Worm (Caenorhabditis elegans) whole organism, L1 larva: Measurements from ENCODE around the gene lron-4.

ENCODE experiments used
- C04F5.9 ChIP-seq: sonication (generic microtip); optimal IDR thresholded peaks from 2 replicates; lab custom pipeline; 2016; ENCODE audit warnings: missing genetic modification characterization, missing compliant biosample characterization
- C16A3.4 ChIP-seq: fragments of 150-350 bp; optimal IDR thresholded peaks from 2 replicates; lab custom pipeline; 2014; ENCODE audit warnings: missing biosample characterization, missing genetic modification characterization
- C34B4.2 ChIP-seq: sonication (generic microtip); optimal IDR thresholded peaks from 2 replicates; lab custom pipeline; 2017; ENCODE audit warnings: mild to moderate bottlenecking, missing genetic modification characterization, missing compliant biosample characterization
- F16B12.6 ChIP-seq: fragments of 150-350 bp; optimal IDR thresholded peaks from 2 replicates; lab custom pipeline; 2014; ENCODE audit warnings: missing biosample characterization, missing genetic modification characterization
- Y116A8C.19 ChIP-seq: sonication (generic microtip); optimal IDR thresholded peaks from 2 replicates; lab custom pipeline; 2016; ENCODE audit warnings: missing compliant biosample characterization, missing genetic modification characterization, borderline replicate concordance
- alr-1 ChIP-seq: fragments of 200-800 bp; sonication (Bioruptor generic); optimal IDR thresholded peaks from 2 replicates; lab custom pipeline; 2018; ENCODE audit warnings: borderline replicate concordance, mild to moderate bottlenecking, missing genetic modification characterization, missing compliant biosample characterization
- blmp-1 ChIP-seq: fragments of 150-350 bp; optimal IDR thresholded peaks from 2 replicates; lab custom pipeline; 2014; ENCODE audit warnings: missing biosample characterization, missing genetic modification characterization
- ceh-63 ChIP-seq: fragments of 200-800 bp; sonication (Bioruptor generic); optimal IDR thresholded peaks from 2 replicates; lab custom pipeline; 2018; ENCODE audit warnings: mild to moderate bottlenecking, missing genetic modification characterization, missing compliant biosample characterization
- ceh-8 ChIP-seq: fragments of 200-800 bp; sonication (Bioruptor generic); optimal IDR thresholded peaks from 2 replicates; lab custom pipeline; 2018; ENCODE audit warnings: mild to moderate bottlenecking, missing genetic modification characterization, moderate library complexity, missing compliant biosample characterization
- ceh-82 ChIP-seq, 3 experiments: fragments of 150-350 bp in 1 of 3; sonication (generic microtip) in 2 of 3; optimal IDR thresholded peaks; 2 replicates each; lab custom pipeline; 2014 to 2017; ENCODE audit warnings: missing biosample characterization in 3 of 3, missing genetic modification characterization in 3 of 3
- ceh-88 ChIP-seq: fragments of 200-800 bp; sonication (Bioruptor generic); IDR thresholded peaks from 2 replicates; pipeline ENCODE4 v1.3.6; 2022; ENCODE audit warnings: missing genetic modification characterization, missing compliant biosample characterization
- ceh-90 ChIP-seq: sonication (generic microtip); optimal IDR thresholded peaks from 2 replicates; lab custom pipeline; 2016; ENCODE audit warnings: missing genetic modification characterization, missing compliant biosample characterization
- dpl-1 ChIP-seq, 3 experiments: fragments of 150-350 bp in 2 of 3; sonication (generic microtip) in 1 of 3; optimal IDR thresholded peaks; 2 replicates each; lab custom pipeline; 2014 to 2017; ENCODE audit warnings: missing biosample characterization in 3 of 3, missing genetic modification characterization in 3 of 3, missing genetic modification reagents in 3 of 3
- efl-1 ChIP-seq, 4 experiments: fragments of 150-350 bp; optimal IDR thresholded peaks in 3 of 4; peaks in 1 of 4; 1 replicate in 1 of 4; 2 replicates in 3 of 4; lab custom pipeline; 2014; ENCODE audit warnings: missing biosample characterization in 2 of 4, missing genetic modification characterization in 2 of 4, missing genetic modification reagents in 2 of 4
- elt-2 ChIP-seq: sonication (generic microtip); optimal IDR thresholded peaks from 2 replicates; lab custom pipeline; 2016; ENCODE audit warnings: missing genetic modification characterization, mild to moderate bottlenecking, inconsistent platforms, missing compliant biosample characterization, missing genetic modification reagents
- ets-5 ChIP-seq: fragments of 200-800 bp; sonication (Bioruptor generic); IDR thresholded peaks from 2 replicates; pipeline ENCODE4 v1.3.6; 2022; ENCODE audit warnings: missing genetic modification characterization, missing compliant biosample characterization
- fkh-10 ChIP-seq: sonication (generic microtip); optimal IDR thresholded peaks from 2 replicates; lab custom pipeline; 2017; ENCODE audit warnings: missing biosample characterization, missing genetic modification reagents, missing genetic modification characterization
- fkh-4 ChIP-seq: sonication (generic microtip); optimal IDR thresholded peaks from 2 replicates; lab custom pipeline; 2016; ENCODE audit warnings: missing compliant biosample characterization, missing genetic modification characterization, borderline replicate concordance
- fkh-8 ChIP-seq: sonication (generic microtip); optimal IDR thresholded peaks from 2 replicates; lab custom pipeline; 2016; ENCODE audit warnings: mild to moderate bottlenecking, missing genetic modification characterization, missing compliant biosample characterization
- hlh-4 ChIP-seq: sonication (generic microtip); optimal IDR thresholded peaks from 2 replicates; lab custom pipeline; 2016; ENCODE audit warnings: mild to moderate bottlenecking, missing genetic modification characterization, missing compliant biosample characterization
- hpl-2 ChIP-seq: fragments of 150-350 bp; optimal IDR thresholded peaks from 2 replicates; lab custom pipeline; 2014; ENCODE audit warnings: missing biosample characterization, missing genetic modification reagents, missing genetic modification characterization
- irx-1 ChIP-seq: sonication (generic microtip); optimal IDR thresholded peaks from 2 replicates; lab custom pipeline; 2016; ENCODE audit warnings: missing genetic modification characterization, missing compliant biosample characterization
- isw-1 ChIP-seq: fragments of 200-800 bp; sonication (Bioruptor generic); IDR thresholded peaks from 2 replicates; pipeline ENCODE4 v1.3.6; 2022; ENCODE audit warnings: missing genetic modification characterization, missing compliant biosample characterization
- jun-1 ChIP-seq: fragments of 150-350 bp; optimal IDR thresholded peaks from 2 replicates; lab custom pipeline; 2014; ENCODE audit warnings: missing biosample characterization, missing genetic modification reagents, missing genetic modification characterization
- lin-14 ChIP-seq: fragments of 200-800 bp; sonication (Bioruptor generic); optimal IDR thresholded peaks from 2 replicates; lab custom pipeline; 2018; ENCODE audit warnings: mild to moderate bottlenecking, missing genetic modification characterization, moderate library complexity, missing compliant biosample characterization
- lin-15B ChIP-seq: fragments of 150-350 bp; sonication (generic microtip); optimal IDR thresholded peaks from 3 replicates; lab custom pipeline; 2014; ENCODE audit warnings: missing biosample characterization, missing genetic modification characterization
- lin-35 ChIP-seq, 2 experiments: fragments of 150-350 bp; optimal IDR thresholded peaks; 2 replicates each; lab custom pipeline; 2014; ENCODE audit warnings: missing biosample characterization in 2 of 2, missing genetic modification characterization in 2 of 2, missing genetic modification reagents in 2 of 2
- lsy-2 ChIP-seq, 2 experiments: fragments of 150-350 bp; optimal IDR thresholded peaks; 2 replicates each; lab custom pipeline; 2014; ENCODE audit warnings: missing biosample characterization in 2 of 2, missing genetic modification characterization in 2 of 2
- mab-9 ChIP-seq: fragments of 200-800 bp; sonication (Bioruptor generic); IDR thresholded peaks from 2 replicates; pipeline ENCODE4 v1.3.6; 2022; ENCODE audit warnings: missing genetic modification reagents, missing genetic modification characterization, missing compliant biosample characterization
- mdl-1 ChIP-seq, 2 experiments: fragments of 150-350 bp; optimal IDR thresholded peaks; 2 replicates each; lab custom pipeline; 2014 to 2017; ENCODE audit warnings: missing biosample characterization in 2 of 2, missing genetic modification characterization in 2 of 2, inconsistent platforms in 1 of 2
- mef-2 ChIP-seq: fragments of 150-350 bp; optimal IDR thresholded peaks from 2 replicates; lab custom pipeline; 2014; ENCODE audit warnings: missing biosample characterization, missing genetic modification characterization
- mep-1 ChIP-seq: fragments of 150-350 bp; optimal IDR thresholded peaks from 2 replicates; lab custom pipeline; 2014; ENCODE audit warnings: missing biosample characterization, missing genetic modification characterization
- nhr-19 ChIP-seq: fragments of 200-800 bp; sonication (Bioruptor generic); conservative IDR thresholded peaks from 2 replicates; pipeline ENCODE4 v1.3.6; 2022; ENCODE audit warnings: missing genetic modification characterization, missing compliant biosample characterization
- nhr-20 ChIP-seq: sonication (generic microtip); optimal IDR thresholded peaks from 2 replicates; lab custom pipeline; 2016; ENCODE audit warnings: mild to moderate bottlenecking, missing genetic modification characterization, missing compliant biosample characterization
- nhr-237 ChIP-seq: fragments of 150-350 bp; optimal IDR thresholded peaks from 2 replicates; lab custom pipeline; 2014; ENCODE audit warnings: missing biosample characterization, missing genetic modification characterization
- nhr-47 ChIP-seq: sonication (generic microtip); optimal IDR thresholded peaks from 2 replicates; lab custom pipeline; 2016; ENCODE audit warnings: mild to moderate bottlenecking, missing genetic modification characterization, moderate library complexity, missing compliant biosample characterization
- nhr-84 ChIP-seq: sonication (generic microtip); optimal IDR thresholded peaks from 2 replicates; lab custom pipeline; 2017; ENCODE audit warnings: missing biosample characterization, missing genetic modification characterization
- nhr-85 ChIP-seq: sonication (generic microtip); peaks from one replicate; lab custom pipeline; 2016; ENCODE audit warnings: missing genetic modification characterization, inconsistent platforms, missing compliant biosample characterization
- nhr-90 ChIP-seq: sonication (generic microtip); optimal IDR thresholded peaks from 2 replicates; lab custom pipeline; 2016; ENCODE audit warnings: mild to moderate bottlenecking, missing genetic modification characterization, missing compliant biosample characterization; ENCODE audit not compliant: poor library complexity
- rnt-1 ChIP-seq: sonication (generic microtip); optimal IDR thresholded peaks from 2 replicates; lab custom pipeline; 2016; ENCODE audit warnings: mild to moderate bottlenecking, missing genetic modification characterization, moderate library complexity, missing compliant biosample characterization
- sox-4 ChIP-seq: sonication (generic microtip); optimal IDR thresholded peaks from 2 replicates; lab custom pipeline; 2016; ENCODE audit warnings: missing genetic modification characterization, missing compliant biosample characterization
- swsn-7 ChIP-seq: sonication (generic microtip); optimal IDR thresholded peaks from 2 replicates; lab custom pipeline; 2016; ENCODE audit warnings: missing genetic modification characterization, missing compliant biosample characterization
- tbx-2 ChIP-seq: sonication (generic microtip); optimal IDR thresholded peaks from 2 replicates; lab custom pipeline; 2016; ENCODE audit warnings: missing genetic modification characterization, missing compliant biosample characterization
- unc-130 ChIP-seq: fragments of 150-350 bp; optimal IDR thresholded peaks from 2 replicates; lab custom pipeline; 2017; ENCODE audit warnings: missing biosample characterization, missing genetic modification characterization, inconsistent platforms
- unc-62 ChIP-seq: fragments of 150-350 bp; optimal IDR thresholded peaks from 2 replicates; lab custom pipeline; 2014; ENCODE audit warnings: missing biosample characterization, missing genetic modification reagents, missing genetic modification characterization
- unc-86 ChIP-seq: sonication (generic microtip); optimal IDR thresholded peaks from 2 replicates; lab custom pipeline; 2016; ENCODE audit warnings: missing genetic modification characterization, missing compliant biosample characterization
- unc-98 ChIP-seq: fragments of 200-800 bp; sonication (Bioruptor generic); IDR thresholded peaks from 2 replicates; pipeline ENCODE4 v1.3.6; 2022; ENCODE audit warnings: missing genetic modification characterization, missing compliant biosample characterization
- vab-15 ChIP-seq: sonication (generic microtip); optimal IDR thresholded peaks from 2 replicates; lab custom pipeline; 2017; ENCODE audit warnings: missing genotype, mild to moderate bottlenecking, missing genetic modification characterization, missing compliant biosample characterization
- xbp-1 ChIP-seq: sonication (generic microtip); optimal IDR thresholded peaks from 2 replicates; lab custom pipeline; 2016; ENCODE audit warnings: missing genetic modification characterization, missing compliant biosample characterization
- zag-1 ChIP-seq: fragments of 150-350 bp; optimal IDR thresholded peaks from 2 replicates; lab custom pipeline; 2014; ENCODE audit warnings: missing biosample characterization, missing genetic modification characterization
- zip-4 ChIP-seq: fragments of 200-800 bp; sonication (Bioruptor generic); optimal IDR thresholded peaks from 2 replicates; lab custom pipeline; 2018; ENCODE audit warnings: mild to moderate bottlenecking, missing genetic modification characterization, moderate library complexity, missing compliant biosample characterization
- ztf-4 ChIP-seq: fragments of 150-350 bp; optimal IDR thresholded peaks from 2 replicates; lab custom pipeline; 2014; ENCODE audit warnings: missing biosample characterization, missing genetic modification characterization

lron-4 gene

DNA sequence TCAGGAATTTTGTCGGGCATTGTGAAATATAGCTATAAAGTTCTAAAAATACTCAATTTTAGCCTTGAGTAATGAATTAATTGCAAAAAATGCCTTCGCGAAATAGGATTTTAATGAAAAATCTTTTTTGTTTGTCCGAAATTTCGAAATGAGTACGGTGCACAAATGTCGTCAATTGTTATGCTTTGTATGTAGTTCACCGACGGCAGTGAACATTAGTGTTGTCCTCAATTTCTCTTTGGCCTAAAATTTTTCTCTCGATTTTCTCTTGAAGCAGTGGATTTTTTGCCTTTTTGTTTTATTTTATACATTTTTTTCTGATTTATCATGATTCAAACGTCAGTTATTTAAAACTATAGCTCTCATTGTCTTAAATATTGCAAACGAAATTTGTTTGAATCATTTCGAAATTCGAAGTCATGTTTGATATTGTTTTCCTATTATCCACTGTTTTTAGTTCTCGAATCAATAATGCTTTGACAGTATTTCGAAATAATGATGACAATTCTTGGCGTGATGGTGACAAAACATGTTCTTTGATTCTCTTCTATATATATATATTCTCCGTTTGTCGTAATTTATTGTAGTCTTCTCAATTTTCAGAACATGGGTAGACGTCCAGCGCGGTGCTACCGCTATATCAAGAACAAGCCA is 31.4 kb upstream of the lron-4 start, which contains the start of the genes ints-11 and rpl-10:
TSS of gene ints-11 (minus strand) at position 201 of the 654 bp plus-strand sequence.
TSS of gene rpl-10 (plus strand) at position 604 of the 654 bp plus-strand sequence.
- TF ChIP-seq F16B12.6 (tag; lab: Kevin White, UChicago): peak; percentile 83
- TF ChIP-seq irx-1 (tag; lab: Kevin White, UChicago): no peak
- peak; percentile 27 for TF ChIP-seq nhr-20 (tag; lab: Kevin White, UChicago)
- TF ChIP-seq nhr-84 (tag; lab: Kevin White, UChicago): no peak
- TF ChIP-seq hpl-2 (GFP tag; lab: Kevin White, UChicago): no peak
- TF ChIP-seq ceh-8 (GFP tag; lab: Kevin White, UChicago): no peak
- TF ChIP-seq swsn-7 (tag; lab: Kevin White, UChicago): peak; percentile 29
- TF ChIP-seq blmp-1 (tag; lab: Kevin White, UChicago): peak; percentile 66
- no peak for TF ChIP-seq vab-15
- peak; percentile 89 to 98 for TF ChIP-seq lsy-2 (tag; optimal IDR thresholded peaks at IDR 0.05; lab: Kevin White, UChicago)
- TF ChIP-seq alr-1 (tag; lab: Kevin White, UChicago): no peak
- TF ChIP-seq tbx-2 (tag; lab: Kevin White, UChicago): peak; percentile 19
- TF ChIP-seq fkh-4 (tag; lab: Kevin White, UChicago): no peak
- no peak for TF ChIP-seq nhr-237 (tag; lab: Kevin White, UChicago)
- TF ChIP-seq C16A3.4 (tag; lab: Kevin White, UChicago): peak; percentile 59
- peak; percentile 72 for TF ChIP-seq mep-1 (tag; lab: Kevin White, UChicago)
- TF ChIP-seq mdl-1 (tag; optimal IDR thresholded peaks at IDR 0.05; lab: Kevin White, UChicago): peak in 1 of 2 experiments; percentile 29
- no peak for TF ChIP-seq mab-9
- no peak for TF ChIP-seq fkh-8 (tag; lab: Kevin White, UChicago)
- TF ChIP-seq ceh-82 (tag; optimal IDR thresholded peaks at IDR 0.05; lab: Kevin White, UChicago): peak in 2 of 3 experiments; percentile 28 to 63
- TF ChIP-seq ets-5 (GFP tag; lab: Robert Waterston, UW): no peak
- no peak for TF ChIP-seq ceh-88 (GFP tag; lab: Robert Waterston, UW)
- TF ChIP-seq ceh-63 (GFP tag; lab: Kevin White, UChicago): no peak
- TF ChIP-seq fkh-10 (GFP tag; lab: Kevin White, UChicago): no peak
- no peak for TF ChIP-seq ztf-4
- no peak for TF ChIP-seq hlh-4 (tag; lab: Kevin White, UChicago)
- no peak for TF ChIP-seq unc-98
- TF ChIP-seq unc-130 (tag; lab: Kevin White, UChicago): peak; percentile 58
- no peak for TF ChIP-seq C34B4.2 (tag; lab: Kevin White, UChicago)
- TF ChIP-seq Y116A8C.19 (tag; lab: Kevin White, UChicago): no peak
- TF ChIP-seq jun-1 (tag; lab: Kevin White, UChicago): no peak
- TF ChIP-seq lin-35 (GFP tag; optimal IDR thresholded peaks at IDR 0.05; lab: Kevin White, UChicago): peak; percentile 79 to 83
- peak; percentile 51 to 74 (median 71) for TF ChIP-seq dpl-1 (GFP tag; optimal IDR thresholded peaks at IDR 0.05; lab: Kevin White, UChicago)
- peak; percentile 43 for TF ChIP-seq lin-15B (tag; lab: Kevin White, UChicago)
- peak; percentile 41 for TF ChIP-seq C04F5.9 (tag; lab: Kevin White, UChicago)
- TF ChIP-seq nhr-19 (GFP tag; lab: Robert Waterston, UW): 0 out of 2 replicates have a peak, but pooled peaks have one; percentile 23
- peak; percentile 41 for TF ChIP-seq nhr-47 (tag; lab: Kevin White, UChicago)
- TF ChIP-seq unc-86: no peak
- peak; percentile 48 for TF ChIP-seq xbp-1 (tag; lab: Kevin White, UChicago)
- no peak for TF ChIP-seq sox-4 (tag; lab: Kevin White, UChicago)
- TF ChIP-seq zip-4: no peak
- no peak for TF ChIP-seq unc-62 (GFP tag; lab: Kevin White, UChicago)
- TF ChIP-seq nhr-85 (tag; lab: Kevin White, UChicago): peak; percentile 72
- TF ChIP-seq mef-2 (tag; lab: Kevin White, UChicago): no peak
- TF ChIP-seq zag-1 (tag; lab: Kevin White, UChicago): no peak
- TF ChIP-seq isw-1 (GFP tag; lab: Robert Waterston, UW): peak; percentile 31
- TF ChIP-seq rnt-1: peak; percentile 44
- TF ChIP-seq lin-14 (GFP tag; lab: Kevin White, UChicago): no peak
- TF ChIP-seq ceh-90 (tag; lab: Kevin White, UChicago): no peak
- no peak for TF ChIP-seq nhr-90
- no peak for TF ChIP-seq elt-2 (tag; lab: Kevin White, UChicago)
- TF ChIP-seq efl-1 (optimal IDR thresholded peaks at IDR 0.05; lab: Kevin White, UChicago): peak; percentile 67 to 74
- peak; percentile 70 to 90 for TF ChIP-seq efl-1 (GFP tag; optimal IDR thresholded peaks at IDR 0.05 in 1 of 2; lab: Kevin White, UChicago)
